Worm (Caenorhabditis elegans) whole organism, L2 larva: ENCODE data around the gene srh-146.

Experiments used
- R02D3.7 ChIP-seq: fragments of 150-350 bp; optimal IDR thresholded peaks from 2 replicates; lab custom pipeline; 2014; ENCODE audit warnings: missing biosample characterization, missing genetic modification characterization
- egl-27 ChIP-seq: sonication (generic microtip); optimal IDR thresholded peaks from 3 replicates; lab custom pipeline; 2017; ENCODE audit warnings: missing biosample characterization, missing genetic modification reagents, missing genetic modification characterization
- elt-1 ChIP-seq: fragments of 150-350 bp; optimal IDR thresholded peaks from 2 replicates; lab custom pipeline; 2014; ENCODE audit warnings: missing biosample characterization, missing genetic modification characterization
- fos-1 ChIP-seq: fragments of 150-350 bp; optimal IDR thresholded peaks from 2 replicates; lab custom pipeline; 2014; ENCODE audit warnings: missing biosample characterization, missing genetic modification characterization
- gmeb-1 ChIP-seq: fragments of 150-350 bp; optimal IDR thresholded peaks from 2 replicates; lab custom pipeline; 2014; ENCODE audit warnings: missing biosample characterization, missing genetic modification characterization
- lsy-2 ChIP-seq, 2 experiments: fragments of 150-350 bp in 1 of 2; sonication (generic microtip) in 1 of 2; optimal IDR thresholded peaks; 2 replicates each; lab custom pipeline; 2014 to 2017; ENCODE audit warnings: missing biosample characterization in 2 of 2, missing genetic modification characterization in 2 of 2
- nhr-237 ChIP-seq: fragments of 150-350 bp; optimal IDR thresholded peaks from 2 replicates; lab custom pipeline; 2014; ENCODE audit warnings: missing biosample characterization, missing genetic modification characterization
- peb-1 ChIP-seq: fragments of 150-350 bp; optimal IDR thresholded peaks from 2 replicates; lab custom pipeline; 2014; ENCODE audit warnings: missing biosample characterization, missing genetic modification characterization
- sem-4 ChIP-seq: fragments of 150-350 bp; optimal IDR thresholded peaks from 2 replicates; lab custom pipeline; 2014; ENCODE audit warnings: missing biosample characterization, missing genetic modification reagents, missing genetic modification characterization
- unc-62 ChIP-seq: fragments of 150-350 bp; optimal IDR thresholded peaks from 2 replicates; lab custom pipeline; 2014; ENCODE audit warnings: missing biosample characterization, missing genetic modification reagents, missing genetic modification characterization
- ztf-4 ChIP-seq: fragments of 150-350 bp; optimal IDR thresholded peaks from 2 replicates; lab custom pipeline; 2014; ENCODE audit warnings: missing biosample characterization, missing genetic modification characterization

DNA sequence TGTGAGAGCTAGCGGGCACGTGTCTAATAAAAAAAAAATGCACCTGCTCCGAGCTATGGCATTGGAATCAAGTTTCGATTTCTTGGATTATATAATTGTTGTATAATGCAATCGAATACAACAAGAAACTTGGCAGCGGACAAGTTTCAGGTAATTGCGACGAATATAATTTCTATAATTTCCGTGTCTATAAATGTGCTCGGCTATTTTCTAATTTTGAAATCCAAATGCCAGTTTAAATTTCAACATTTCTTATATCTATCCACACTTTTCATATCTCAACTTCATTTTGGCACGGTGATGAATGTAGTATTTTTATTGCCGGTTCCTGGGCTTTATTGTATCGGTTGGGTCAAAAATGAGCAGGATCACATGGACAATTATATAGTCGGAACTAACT, 15.7 kb downstream of the srh-146 start, which contains the start of gene C31B8.16:
- TF ChIP-seq peb-1 (tag; lab: Kevin White, UChicago) (no peak), egl-27 (tag; lab: Kevin White, UChicago) (no peak), nhr-237 (no peak), R02D3.7 (tag; lab: Kevin White, UChicago) (no peak), fos-1 (tag; lab: Kevin White, UChicago) (no peak), unc-62 (GFP tag; lab: Kevin White, UChicago) (no peak), ztf-4 (no peak), sem-4 (tag; lab: Kevin White, UChicago) (no peak), lsy-2 (tag; optimal IDR thresholded peaks at IDR 0.05; lab: Kevin White, UChicago) (no peak), gmeb-1 (tag; lab: Kevin White, UChicago) (no peak), elt-1 (tag; lab: Kevin White, UChicago) (no peak)
